Worm (Caenorhabditis elegans): ENCODE results near the gene pqn-48.

The pqn-48 gene

DNA sequence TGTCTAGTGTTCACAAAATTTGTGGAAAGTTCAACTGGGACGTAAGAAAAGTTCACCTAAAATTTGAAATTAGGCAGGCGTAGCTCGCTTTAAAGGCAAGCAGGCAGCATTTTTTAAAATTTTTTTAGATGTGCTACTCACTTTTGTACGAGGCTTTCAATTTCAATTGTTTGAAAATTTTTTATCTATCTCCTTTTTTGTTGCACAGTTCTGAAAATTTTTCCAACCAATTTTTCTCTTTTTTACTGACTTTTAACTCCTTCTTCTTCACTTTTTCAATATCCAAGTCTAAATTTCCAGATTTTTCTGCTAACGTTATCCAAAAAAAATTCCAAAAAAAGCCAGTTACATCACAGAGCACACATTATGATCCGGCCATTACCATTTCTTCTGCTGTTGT is 28.6 kb downstream of the pqn-48 start, which contains the start of gene W06A11.1:
Gene W06A11.1 (plus strand): TSS at position 301 of the 400 bp plus-strand sequence.
- TF ChIP-seq ztf-11 (tag; optimal IDR thresholded peaks at IDR 0.05) (no peak), gmeb-1 (tag; optimal IDR thresholded peaks at IDR 0.05) (no peak), peb-1 (tag; optimal IDR thresholded peaks at IDR 0.05) (no peak), nhr-6 (tag; optimal IDR thresholded peaks at IDR 0.05) (no peak), nhr-21 (tag; optimal IDR thresholded peaks at IDR 0.05) (no peak), mbf-1 (tag; optimal IDR thresholded peaks at IDR 0.05) (no peak), sem-4 (tag; optimal IDR thresholded peaks at IDR 0.05) (no peak), mdl-1 (tag; optimal IDR thresholded peaks at IDR 0.05) (no peak), ztf-1 (GFP tag; conservative IDR thresholded peaks at IDR 0.05) (no peak), unc-39 (tag; optimal IDR thresholded peaks at IDR 0.05) (no peak), nhr-77 (tag; optimal IDR thresholded peaks at IDR 0.05) (no peak), lin-11 (tag; optimal IDR thresholded peaks at IDR 0.05) (no peak), lin-39 (tag; optimal IDR thresholded peaks at IDR 0.05) (no peak)

DNA sequence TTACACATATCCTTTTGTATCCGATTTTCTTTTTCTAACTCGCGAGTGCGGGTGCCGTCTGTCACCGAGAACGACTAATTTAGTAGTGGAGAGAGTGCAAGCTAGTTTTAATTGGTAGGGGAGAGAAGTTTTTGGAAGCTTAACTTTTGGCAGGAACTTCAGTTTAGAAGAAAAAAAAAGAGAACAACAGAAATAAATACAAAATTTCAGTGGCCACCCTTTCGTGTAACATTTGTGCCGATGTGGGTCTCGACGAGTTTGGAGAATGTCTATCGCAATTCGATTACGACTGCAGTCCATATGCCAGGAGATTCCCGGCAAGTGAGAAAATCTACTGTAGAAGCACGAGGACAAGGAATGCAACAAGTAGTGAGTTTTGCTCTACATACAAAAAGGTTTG is 29.5 kb downstream of the pqn-48 start:
- TF ChIP-seq nhr-129 (tag; optimal IDR thresholded peaks at IDR 0.05) (no peak), unc-55 (GFP tag; optimal IDR thresholded peaks at IDR 0.05) (no peak), lsy-2 (tag; optimal IDR thresholded peaks at IDR 0.05) (no peak), nhr-77 (tag; optimal IDR thresholded peaks at IDR 0.05) (no peak), sma-9 (GFP tag; optimal IDR thresholded peaks at IDR 0.05) (no peak), sma-9 (tag; optimal IDR thresholded peaks at IDR 0.05) (no peak), nhr-11 (tag; optimal IDR thresholded peaks at IDR 0.05) (no peak)

DNA sequence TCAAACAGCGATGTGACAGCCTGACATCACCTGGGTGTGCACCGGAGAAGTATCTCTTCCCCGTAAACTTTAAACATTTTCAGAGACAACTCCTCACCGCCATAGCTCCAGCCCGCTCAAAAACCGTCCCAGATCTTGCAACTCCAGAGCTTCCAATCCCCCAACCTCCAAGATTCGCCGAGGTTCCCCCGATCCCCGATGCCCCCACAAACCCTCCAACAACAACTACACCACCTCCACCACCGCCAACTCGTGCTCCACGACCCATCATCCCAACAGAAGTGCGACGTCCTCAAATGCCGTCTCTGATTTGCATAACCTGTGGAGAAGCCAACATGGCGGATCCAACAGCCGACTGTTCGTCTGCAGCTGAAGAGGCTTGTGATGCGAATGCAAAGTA is 32.4 kb downstream of the pqn-48 start:
- no peak for TF ChIP-seq zag-1 (tag; optimal IDR thresholded peaks at IDR 0.05)
- TF ChIP-seq nhr-77 (tag; optimal IDR thresholded peaks at IDR 0.05): no peak
- no peak for TF ChIP-seq F13H6.1 (tag; optimal IDR thresholded peaks at IDR 0.05)
- TF ChIP-seq lin-11 (tag; optimal IDR thresholded peaks at IDR 0.05): no peak
- no peak for TF ChIP-seq mbf-1 (tag; optimal IDR thresholded peaks at IDR 0.05)
- TF ChIP-seq unc-62 (GFP tag; optimal IDR thresholded peaks at IDR 0.05): no peak
- TF ChIP-seq Y55F3AM.14 (GFP tag; optimal IDR thresholded peaks at IDR 0.05): no peak
- no peak for TF ChIP-seq elt-1 (tag; optimal IDR thresholded peaks at IDR 0.05)
- TF ChIP-seq mab-5 (tag; optimal IDR thresholded peaks at IDR 0.05): no peak
- no peak for TF ChIP-seq ama-1 (optimal IDR thresholded peaks at IDR 0.05)
- TF ChIP-seq R02D3.7 (tag; optimal IDR thresholded peaks at IDR 0.05): no peak
- TF ChIP-seq nhr-6 (tag; optimal IDR thresholded peaks at IDR 0.05): no peak
- TF ChIP-seq nhr-10 (tag; optimal IDR thresholded peaks at IDR 0.05): no peak

DNA sequence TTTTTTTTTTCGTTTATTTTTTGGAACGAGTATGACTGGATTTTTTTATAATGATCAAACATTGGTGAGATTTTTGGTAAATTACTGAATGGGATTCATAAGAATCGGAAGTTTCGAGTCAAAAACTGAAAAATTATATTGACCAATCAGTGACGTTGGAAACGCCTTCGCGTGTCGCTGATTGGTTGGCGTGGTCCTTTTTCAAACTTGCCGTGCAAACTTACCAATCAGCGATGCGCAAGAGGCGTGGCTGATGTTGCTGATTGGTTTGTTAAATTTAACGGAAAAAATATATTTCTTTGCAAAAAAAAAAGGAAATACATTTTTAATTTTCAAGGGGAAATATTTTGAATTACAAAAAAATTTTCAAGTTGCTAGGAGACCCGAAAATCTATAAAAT is 36.0 kb downstream of the pqn-48 start:
- TF ChIP-seq Y55F3AM.14 (GFP tag; optimal IDR thresholded peaks at IDR 0.05): no peak
- TF ChIP-seq unc-55 (GFP tag; optimal IDR thresholded peaks at IDR 0.05): no peak
- no peak for TF ChIP-seq ceh-16 (tag; optimal IDR thresholded peaks at IDR 0.05)
- TF ChIP-seq egl-27 (tag; optimal IDR thresholded peaks at IDR 0.05): no peak
- no peak for TF ChIP-seq aly-2 (tag; optimal IDR thresholded peaks at IDR 0.05)
- no peak for TF ChIP-seq mab-5 (tag; optimal IDR thresholded peaks at IDR 0.05)
- TF ChIP-seq sma-3 (GFP tag; optimal IDR thresholded peaks at IDR 0.05): no peak

DNA sequence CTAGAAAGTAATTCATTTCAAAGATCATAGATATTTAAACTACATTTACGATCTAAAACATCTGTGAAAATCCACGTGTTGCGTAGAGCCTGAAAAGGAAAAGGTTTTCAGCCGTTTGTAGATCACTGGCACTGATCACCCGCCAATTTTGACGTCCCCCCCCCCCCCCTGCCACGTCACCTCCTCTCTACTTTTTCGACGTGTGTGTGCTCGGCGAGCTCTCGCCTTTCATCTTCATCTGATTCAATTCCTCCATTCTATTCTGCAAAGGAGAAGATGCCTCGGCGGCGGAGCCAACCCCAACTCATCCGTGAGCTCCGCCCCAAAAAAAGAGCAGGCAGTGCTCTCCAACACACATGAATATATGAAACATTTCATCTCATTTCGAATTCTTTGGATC is 42.5 kb downstream of the pqn-48 start:
- TF ChIP-seq nhr-21 (tag; optimal IDR thresholded peaks at IDR 0.05): no peak
- TF ChIP-seq mab-5 (tag; optimal IDR thresholded peaks at IDR 0.05): no peak
- no peak for TF ChIP-seq zag-1 (tag; optimal IDR thresholded peaks at IDR 0.05)
- no peak for TF ChIP-seq lin-13 (GFP tag; optimal IDR thresholded peaks at IDR 0.05)
- no peak for TF ChIP-seq fos-1 (tag; optimal IDR thresholded peaks at IDR 0.05)
- no peak for TF ChIP-seq ama-1 (optimal IDR thresholded peaks at IDR 0.05)
- no peak for TF ChIP-seq unc-62 (GFP tag; optimal IDR thresholded peaks at IDR 0.05)
- TF ChIP-seq C34F6.9 (tag; optimal IDR thresholded peaks at IDR 0.05): no peak
- no peak for TF ChIP-seq ztf-1 (GFP tag; conservative IDR thresholded peaks at IDR 0.05)
- TF ChIP-seq lsy-2 (tag; optimal IDR thresholded peaks at IDR 0.05): no peak
- TF ChIP-seq egl-27 (tag; optimal IDR thresholded peaks at IDR 0.05): no peak
- no peak for TF ChIP-seq Y55F3AM.14 (GFP tag; optimal IDR thresholded peaks at IDR 0.05)
- no peak for TF ChIP-seq nhr-6 (tag; optimal IDR thresholded peaks at IDR 0.05)
- TF ChIP-seq gmeb-1 (tag; optimal IDR thresholded peaks at IDR 0.05): no peak
- TF ChIP-seq unc-39 (tag; optimal IDR thresholded peaks at IDR 0.05): no peak
- no peak for TF ChIP-seq lin-39 (tag; optimal IDR thresholded peaks at IDR 0.05)
- no peak for TF ChIP-seq alr-1 (tag; optimal IDR thresholded peaks at IDR 0.05)
- TF ChIP-seq sma-9 (GFP tag; optimal IDR thresholded peaks at IDR 0.05): no peak
- no peak for TF ChIP-seq sma-9 (tag; optimal IDR thresholded peaks at IDR 0.05)

Measured in whole organism, L2 larva.